Worm (Caenorhabditis elegans): Measurements from ENCODE around the gene ZK673.6.
"Not testable (repeated sequence)": the region's sequence is repeated elsewhere in the genome, so short reads cannot be mapped to it uniquely, and the experiment has no call there.

The ZK673.6 gene

DNA sequence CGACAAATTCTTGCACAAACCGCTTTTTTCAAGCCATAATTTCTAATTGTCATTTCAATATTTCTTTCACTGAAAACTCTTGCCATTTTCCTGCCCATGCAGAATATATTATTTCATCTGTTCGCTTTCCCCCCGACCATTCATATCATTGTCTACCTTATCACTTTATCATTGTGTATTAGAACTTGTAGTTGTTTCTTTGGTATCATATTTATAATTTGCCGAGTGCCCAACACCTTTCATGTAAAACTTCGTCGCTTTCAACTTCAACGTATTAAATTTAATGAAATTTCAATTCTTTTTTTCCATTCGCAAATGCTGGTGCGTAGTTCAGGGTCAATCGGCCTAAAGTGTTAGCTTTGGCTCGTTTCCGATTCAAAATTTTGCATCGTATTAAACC, 21.3 kb downstream of the ZK673.6 start, which contains the start of gene ZK673.1:
Gene ZK673.1 (plus strand): TSS at position 301 of the 400 bp plus-strand sequence.
- TF ChIP-seq tab-1 (GFP tag; IDR thresholded peaks at IDR 0.05); ref-1 (GFP tag; conservative IDR thresholded peaks at IDR 0.05); klf-2 (GFP tag; conservative IDR thresholded peaks at IDR 0.05): not testable (repeated sequence)

DNA sequence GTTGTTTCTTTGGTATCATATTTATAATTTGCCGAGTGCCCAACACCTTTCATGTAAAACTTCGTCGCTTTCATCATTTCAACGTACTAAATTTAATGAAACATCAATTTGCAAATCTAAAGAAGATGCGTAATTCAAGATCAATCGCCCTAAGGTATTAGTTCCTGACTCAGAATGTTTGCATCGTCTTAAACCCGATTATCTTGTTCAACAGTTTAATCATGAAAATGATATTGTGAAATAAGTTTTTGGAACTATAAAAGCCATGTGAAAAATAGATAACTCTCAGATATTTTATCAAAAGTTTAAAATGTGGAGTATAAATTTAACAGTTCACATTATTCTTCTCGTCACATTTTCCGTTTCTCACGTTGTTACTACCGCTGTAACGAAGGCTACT, 24.2 kb downstream of the ZK673.6 start, which contains the start of gene E04D5.4:
Gene E04D5.4 (plus strand): TSS at position 301 of the 400 bp plus-strand sequence.
- TF ChIP-seq flt-1 (GFP tag; IDR thresholded peaks at IDR 0.05): no peak
- TF ChIP-seq klf-2 (GFP tag; conservative IDR thresholded peaks at IDR 0.05): no peak
- TF ChIP-seq med-1 (GFP tag; optimal IDR thresholded peaks at IDR 0.05; ENCODE audit: insufficient read depth): no peak
- TF ChIP-seq cog-1 (tag; optimal IDR thresholded peaks at IDR 0.05): no peak
- TF ChIP-seq tab-1 (GFP tag; IDR thresholded peaks at IDR 0.05): no peak
- TF ChIP-seq ref-1 (GFP tag; conservative IDR thresholded peaks at IDR 0.05): no peak
- no peak for TF ChIP-seq T22C8.4 (GFP tag; IDR thresholded peaks at IDR 0.05)
- TF ChIP-seq ztf-29 (GFP tag; IDR thresholded peaks at IDR 0.05): no peak
- TF ChIP-seq ztf-23 (GFP tag; IDR thresholded peaks at IDR 0.05): no peak

DNA sequence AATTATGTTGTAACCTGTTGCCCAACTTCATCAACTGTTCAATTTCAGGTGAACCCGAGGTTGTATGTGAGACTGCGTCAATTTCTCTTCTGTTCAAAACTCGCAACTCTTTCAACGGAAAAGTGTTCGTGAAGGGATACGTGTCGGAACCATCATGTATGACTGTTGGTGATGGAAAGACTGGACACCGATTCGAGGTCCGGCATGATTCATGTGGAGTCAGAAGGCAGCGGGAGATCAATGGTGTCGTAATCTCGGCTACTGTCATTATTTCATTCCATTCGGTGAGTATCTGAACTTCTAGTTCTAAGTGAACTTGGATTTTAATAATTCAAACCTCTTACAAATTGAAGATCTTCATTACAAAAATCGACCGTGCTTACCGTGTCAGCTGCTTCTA, 26.3 kb downstream of the ZK673.6 start:
- TF ChIP-seq tab-1 (GFP tag; IDR thresholded peaks at IDR 0.05) (no peak), med-1 (GFP tag; optimal IDR thresholded peaks at IDR 0.05; ENCODE audit: insufficient read depth) (no peak), T22C8.4 (GFP tag; IDR thresholded peaks at IDR 0.05) (no peak), klf-2 (GFP tag; conservative IDR thresholded peaks at IDR 0.05) (no peak), ztf-29 (GFP tag; IDR thresholded peaks at IDR 0.05) (no peak), cog-1 (tag; optimal IDR thresholded peaks at IDR 0.05) (no peak), ztf-23 (GFP tag; IDR thresholded peaks at IDR 0.05) (no peak), ref-1 (GFP tag; conservative IDR thresholded peaks at IDR 0.05) (no peak), flt-1 (GFP tag; IDR thresholded peaks at IDR 0.05) (no peak)

DNA sequence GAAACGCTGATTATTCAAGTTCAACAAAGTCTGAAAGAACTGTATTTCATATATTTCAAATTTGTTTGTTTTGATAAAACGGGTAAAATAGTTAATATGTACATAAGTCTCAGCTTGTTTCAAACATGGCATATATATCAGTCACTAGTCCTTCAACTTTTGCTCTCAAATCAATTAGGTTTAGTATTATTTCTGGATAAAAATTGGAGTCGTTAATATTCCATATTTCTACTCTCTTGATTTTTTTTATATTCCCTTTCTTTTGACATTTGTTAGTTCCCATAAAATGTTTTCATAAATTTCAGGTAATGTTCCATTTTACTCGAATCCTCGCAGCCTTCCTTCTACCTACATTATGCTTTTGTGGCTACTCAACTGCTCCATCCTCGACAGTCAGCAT, 28.3 kb downstream of the ZK673.6 start, which contains the start of gene cut-4:
Gene cut-4 (plus strand): TSS at position 301 of the 400 bp plus-strand sequence.
- TF ChIP-seq T22C8.4 (GFP tag; IDR thresholded peaks at IDR 0.05) (no peak), ztf-23 (GFP tag; IDR thresholded peaks at IDR 0.05) (no peak), flt-1 (GFP tag; IDR thresholded peaks at IDR 0.05) (no peak), ztf-29 (GFP tag; IDR thresholded peaks at IDR 0.05) (no peak), ref-1 (GFP tag; conservative IDR thresholded peaks at IDR 0.05) (no peak), tab-1 (GFP tag; IDR thresholded peaks at IDR 0.05) (no peak), klf-2 (GFP tag; conservative IDR thresholded peaks at IDR 0.05) (no peak), med-1 (GFP tag; optimal IDR thresholded peaks at IDR 0.05; ENCODE audit: insufficient read depth) (no peak), cog-1 (tag; optimal IDR thresholded peaks at IDR 0.05) (no peak)

DNA sequence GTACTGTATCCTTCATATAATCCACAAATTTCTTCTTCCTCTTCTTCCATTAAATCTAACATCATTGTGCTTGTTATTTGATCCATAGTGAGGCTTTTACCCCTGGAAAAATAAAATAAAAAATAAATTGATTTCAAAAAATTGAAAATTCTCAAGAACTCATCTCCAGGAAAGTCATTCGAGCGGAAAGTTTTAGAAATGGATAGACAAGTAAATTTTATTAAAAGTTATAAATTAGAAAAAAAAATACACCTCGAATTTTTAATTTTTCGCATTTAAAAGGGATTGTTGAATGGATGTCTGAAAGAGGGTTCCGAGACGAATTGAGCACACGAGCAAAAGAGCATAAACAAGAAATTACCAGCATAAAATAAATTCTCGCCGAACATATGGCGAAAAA, 42.2 kb downstream of the ZK673.6 start, which contains the start of gene frpr-21:
Gene frpr-21 (minus strand): TSS at position 101 of the 400 bp plus-strand sequence.
- TF ChIP-seq klf-2 (GFP tag; conservative IDR thresholded peaks at IDR 0.05): no peak
- TF ChIP-seq ztf-29 (GFP tag; IDR thresholded peaks at IDR 0.05): no peak
- TF ChIP-seq tab-1 (GFP tag; IDR thresholded peaks at IDR 0.05): no peak
- no peak for TF ChIP-seq flt-1 (GFP tag; IDR thresholded peaks at IDR 0.05)
- no peak for TF ChIP-seq ztf-23 (GFP tag; IDR thresholded peaks at IDR 0.05)
- TF ChIP-seq T22C8.4 (GFP tag; IDR thresholded peaks at IDR 0.05): no peak
- no peak for TF ChIP-seq cog-1 (tag; optimal IDR thresholded peaks at IDR 0.05)
- no peak for TF ChIP-seq med-1 (GFP tag; optimal IDR thresholded peaks at IDR 0.05; ENCODE audit: insufficient read depth)
- TF ChIP-seq ref-1 (GFP tag; conservative IDR thresholded peaks at IDR 0.05): no peak

DNA sequence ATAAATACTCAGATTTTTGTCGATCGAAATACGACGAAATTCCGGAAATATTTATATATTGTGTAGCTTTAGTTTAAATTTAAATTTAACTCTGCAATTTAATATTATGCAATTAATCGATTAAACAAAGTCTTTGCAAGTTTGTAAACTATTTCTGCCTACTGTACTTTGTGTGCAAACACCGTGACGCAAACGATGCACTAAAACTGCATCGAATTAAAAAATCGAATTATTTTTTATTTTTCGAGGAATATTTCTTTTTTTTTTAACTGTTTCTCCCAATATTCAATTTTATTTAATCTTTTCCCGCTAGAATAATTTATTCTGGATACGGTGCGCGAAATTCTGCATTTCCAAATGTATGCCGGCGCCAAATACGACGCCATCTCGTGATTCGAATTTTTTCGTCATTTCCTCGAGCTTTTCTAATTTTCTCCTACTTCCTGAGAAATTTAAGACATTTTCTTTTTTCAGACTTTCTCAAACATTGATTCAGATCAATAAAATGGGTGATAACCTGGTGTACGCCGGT, 47.7 kb downstream of the ZK673.6 start, which contains the start of gene eif-2A:
Gene eif-2A (plus strand): TSS at position 469 of the 532 bp plus-strand sequence.
- TF ChIP-seq ztf-23 (GFP tag; IDR thresholded peaks at IDR 0.05): no peak
- no peak for TF ChIP-seq med-1 (GFP tag; optimal IDR thresholded peaks at IDR 0.05; ENCODE audit: insufficient read depth)
- no peak for TF ChIP-seq T22C8.4 (GFP tag; IDR thresholded peaks at IDR 0.05)
- TF ChIP-seq flt-1 (GFP tag; IDR thresholded peaks at IDR 0.05): no peak
